Worm (Caenorhabditis elegans) whole organism, L2 larva: Measurements from ENCODE around the gene pot-1.
"Not testable (repeated sequence)": the region's sequence is repeated elsewhere in the genome, so short reads cannot be mapped to it uniquely, and the experiment has no call there.

Source experiments
- C34F6.9 ChIP-seq: fragments of 150-350 bp; optimal IDR thresholded peaks from 2 replicates; lab custom pipeline; 2014; ENCODE audit warnings: missing biosample characterization, missing genetic modification characterization
- F13H6.1 ChIP-seq: sonication (generic microtip); optimal IDR thresholded peaks from 2 replicates; lab custom pipeline; 2016; ENCODE audit warnings: missing genetic modification characterization, missing compliant biosample characterization
- ZK546.5 ChIP-seq: sonication (generic microtip); optimal IDR thresholded peaks from 2 replicates; lab custom pipeline; 2017; ENCODE audit warnings: missing biosample characterization, missing genetic modification characterization
- aly-2 ChIP-seq: fragments of 150-350 bp; optimal IDR thresholded peaks from 2 replicates; lab custom pipeline; 2014; ENCODE audit warnings: missing biosample characterization, missing genetic modification characterization
- ama-1 ChIP-seq: fragments of 150-350 bp; optimal IDR thresholded peaks from 2 replicates; lab custom pipeline; 2018; ENCODE audit warnings: inconsistent platforms
- ceh-16 ChIP-seq: fragments of 150-350 bp; optimal IDR thresholded peaks from 2 replicates; lab custom pipeline; 2014; ENCODE audit warnings: missing biosample characterization, missing genetic modification characterization
- ceh-82 ChIP-seq: fragments of 150-350 bp; optimal IDR thresholded peaks from 2 replicates; lab custom pipeline; 2014; ENCODE audit warnings: missing biosample characterization, missing genetic modification characterization
- crh-2 ChIP-seq: sonication (generic microtip); optimal IDR thresholded peaks from 2 replicates; lab custom pipeline; 2017; ENCODE audit warnings: missing biosample characterization, missing genetic modification characterization
- egl-27 ChIP-seq: sonication (generic microtip); optimal IDR thresholded peaks from 3 replicates; lab custom pipeline; 2017; ENCODE audit warnings: missing biosample characterization, missing genetic modification reagents, missing genetic modification characterization
- fos-1 ChIP-seq: fragments of 150-350 bp; optimal IDR thresholded peaks from 2 replicates; lab custom pipeline; 2014; ENCODE audit warnings: missing biosample characterization, missing genetic modification characterization
- gmeb-1 ChIP-seq: fragments of 150-350 bp; optimal IDR thresholded peaks from 2 replicates; lab custom pipeline; 2014; ENCODE audit warnings: missing biosample characterization, missing genetic modification characterization
- lin-13 ChIP-seq: fragments of 150-350 bp; optimal IDR thresholded peaks from 2 replicates; lab custom pipeline; 2014; ENCODE audit warnings: missing biosample characterization, missing genetic modification reagents, missing genetic modification characterization
- lin-39 ChIP-seq: fragments of 150-350 bp; optimal IDR thresholded peaks from 2 replicates; lab custom pipeline; 2014; ENCODE audit warnings: missing biosample characterization, missing genetic modification reagents, missing genetic modification characterization
- lsy-2 ChIP-seq, 2 experiments: fragments of 150-350 bp in 1 of 2; sonication (generic microtip) in 1 of 2; optimal IDR thresholded peaks; 2 replicates each; lab custom pipeline; 2014 to 2017; ENCODE audit warnings: missing biosample characterization in 2 of 2, missing genetic modification characterization in 2 of 2
- mab-5 ChIP-seq: fragments of 150-350 bp; optimal IDR thresholded peaks from 2 replicates; lab custom pipeline; 2014; ENCODE audit warnings: missing biosample characterization, missing genetic modification characterization
- mdl-1 ChIP-seq, 2 experiments: fragments of 150-350 bp in 1 of 2; sonication (generic microtip) in 1 of 2; optimal IDR thresholded peaks; 2 replicates each; lab custom pipeline; 2017; ENCODE audit warnings: missing biosample characterization in 2 of 2, missing genetic modification characterization in 2 of 2
- nhr-10 ChIP-seq: sonication (generic microtip); optimal IDR thresholded peaks from 2 replicates; lab custom pipeline; 2017; ENCODE audit warnings: missing biosample characterization, missing genetic modification characterization
- nhr-21 ChIP-seq: fragments of 150-350 bp; optimal IDR thresholded peaks from 2 replicates; lab custom pipeline; 2014; ENCODE audit warnings: missing biosample characterization, missing genetic modification characterization
- nhr-23 ChIP-seq: fragments of 150-350 bp; optimal IDR thresholded peaks from 2 replicates; lab custom pipeline; 2014; ENCODE audit warnings: missing biosample characterization, missing genetic modification reagents, missing genetic modification characterization
- nhr-237 ChIP-seq: fragments of 150-350 bp; optimal IDR thresholded peaks from 2 replicates; lab custom pipeline; 2014; ENCODE audit warnings: missing biosample characterization, missing genetic modification characterization
- nhr-25 ChIP-seq: fragments of 150-350 bp; sonication (generic microtip); optimal IDR thresholded peaks from 3 replicates; lab custom pipeline; 2014; ENCODE audit warnings: missing biosample characterization, missing genetic modification characterization
- nhr-6 ChIP-seq: fragments of 150-350 bp; optimal IDR thresholded peaks from 2 replicates; lab custom pipeline; 2014; ENCODE audit warnings: missing biosample characterization, missing genetic modification characterization
- nhr-77 ChIP-seq: fragments of 150-350 bp; optimal IDR thresholded peaks from 2 replicates; lab custom pipeline; 2014; ENCODE audit warnings: missing biosample characterization, missing genetic modification characterization
- sem-4 ChIP-seq: fragments of 150-350 bp; optimal IDR thresholded peaks from 2 replicates; lab custom pipeline; 2014; ENCODE audit warnings: missing biosample characterization, missing genetic modification reagents, missing genetic modification characterization
- skn-1 ChIP-seq: sonication (generic microtip); optimal IDR thresholded peaks from 2 replicates; lab custom pipeline; 2017; ENCODE audit warnings: missing biosample characterization, missing genetic modification characterization
- sma-3 ChIP-seq: sonication (generic microtip); optimal IDR thresholded peaks from 2 replicates; lab custom pipeline; 2016; ENCODE audit warnings: missing genetic modification reagents, missing genetic modification characterization, missing compliant biosample characterization
- sma-9 ChIP-seq, 2 experiments: fragments of 150-350 bp in 1 of 2; sonication (generic microtip) in 1 of 2; optimal IDR thresholded peaks; 2 replicates each; lab custom pipeline; 2014 to 2016; ENCODE audit warnings: missing genetic modification characterization in 2 of 2, mild to moderate bottlenecking in 1 of 2, missing biosample characterization in 1 of 2, missing compliant biosample characterization in 1 of 2, missing genetic modification reagents in 1 of 2, moderate library complexity in 1 of 2
- snpc-4 ChIP-seq: fragments of 150-350 bp; optimal IDR thresholded peaks from 2 replicates; lab custom pipeline; 2014; ENCODE audit warnings: missing biosample characterization, missing genetic modification characterization
- unc-39 ChIP-seq: fragments of 150-350 bp; optimal IDR thresholded peaks from 2 replicates; lab custom pipeline; 2014; ENCODE audit warnings: missing biosample characterization, missing genetic modification characterization
- ztf-1 ChIP-seq: fragments of 200-800 bp; sonication (Bioruptor generic); conservative IDR thresholded peaks from 2 replicates; pipeline ENCODE4 v1.3.6; 2022; ENCODE audit warnings: missing genetic modification characterization, missing compliant biosample characterization
- ztf-4 ChIP-seq: fragments of 150-350 bp; optimal IDR thresholded peaks from 2 replicates; lab custom pipeline; 2014; ENCODE audit warnings: missing biosample characterization, missing genetic modification characterization

pot-1 gene

ce11 chrIII:7141285-7141715, 7.8 kb upstream of the pot-1 start (continued):
- peak; percentile 38 for TF ChIP-seq nhr-10 (tag; lab: Kevin White, UChicago)
- no peak for TF ChIP-seq ZK546.5
- peak; percentile 39 for TF ChIP-seq F13H6.1 (tag; lab: Kevin White, UChicago)
- no peak for TF ChIP-seq lin-13 (GFP tag; lab: Kevin White, UChicago)
- TF ChIP-seq nhr-23 (tag; lab: Kevin White, UChicago) = no peak
- TF ChIP-seq mab-5 (tag; lab: Kevin White, UChicago) = no peak
- TF ChIP-seq sma-9 (GFP tag; optimal IDR thresholded peaks at IDR 0.05; lab: Kevin White, UChicago) = peak; percentile 77
- TF ChIP-seq sma-9 (tag; optimal IDR thresholded peaks at IDR 0.05; lab: Kevin White, UChicago) = no peak
- no peak for TF ChIP-seq unc-39 (tag; lab: Kevin White, UChicago)
- peak; percentile 72 for TF ChIP-seq gmeb-1 (tag; lab: Kevin White, UChicago)

- TF ChIP-seq ztf-4 (no peak), lin-13 (GFP tag; lab: Kevin White, UChicago) (peak; percentile 17), ceh-16 (tag; lab: Kevin White, UChicago) (peak; percentile 17), lin-39 (tag; lab: Kevin White, UChicago) (no peak), nhr-21 (tag; lab: Kevin White, UChicago) (peak; percentile 29), nhr-25 (tag; lab: Kevin White, UChicago) (no peak), F13H6.1 (tag; lab: Kevin White, UChicago) (peak; percentile 12), ztf-1 (GFP tag; lab: Robert Waterston, UW) (no peak), crh-2 (tag; lab: Kevin White, UChicago) (peak; percentile 30), mdl-1 (tag; optimal IDR thresholded peaks at IDR 0.05; lab: Kevin White, UChicago) (no peak), unc-39 (tag; lab: Kevin White, UChicago) (no peak), lsy-2 (tag; optimal IDR thresholded peaks at IDR 0.05; lab: Kevin White, UChicago) (peak in 1 of 2 experiments; percentile 53), sem-4 (tag; lab: Kevin White, UChicago) (no peak), nhr-237 (tag; lab: Kevin White, UChicago) (no peak), sma-3 (GFP tag; lab: Kevin White, UChicago) (peak; percentile 73), nhr-23 (tag; lab: Kevin White, UChicago) (no peak), sma-9 (GFP tag; optimal IDR thresholded peaks at IDR 0.05; lab: Kevin White, UChicago) (peak; percentile 35), sma-9 (tag; optimal IDR thresholded peaks at IDR 0.05; lab: Kevin White, UChicago) (no peak), fos-1 (tag; lab: Kevin White, UChicago) (peak; percentile 2), ama-1 (lab: Kevin White, UChicago) (peak; percentile 78), snpc-4 (tag; lab: Kevin White, UChicago) (peak; percentile 96), gmeb-1 (tag; lab: Kevin White, UChicago) (peak; percentile 21)
Observed at ce11 chrIII:7140228-7140710, 6.8 kb upstream of the pot-1 start.

DNA sequence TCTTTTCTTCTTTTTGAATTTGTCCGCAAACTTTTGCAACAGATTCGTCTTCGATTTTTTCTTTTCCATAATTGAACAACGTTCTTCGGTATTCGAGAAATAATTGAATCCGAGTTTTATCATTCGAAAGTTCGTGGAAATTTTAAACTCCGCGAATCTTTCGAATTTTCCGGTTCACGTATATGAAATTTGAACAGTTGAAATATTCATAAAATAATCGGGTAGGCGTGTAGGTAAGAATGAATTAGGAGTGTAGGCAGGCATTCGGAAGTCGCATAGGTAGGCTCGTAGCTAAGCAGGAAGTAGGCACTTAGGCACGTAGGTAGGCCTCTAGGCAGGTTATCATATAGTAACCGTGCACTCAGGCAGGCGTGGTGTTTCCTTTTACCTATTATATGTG, 4.7 kb upstream of the pot-1 start, which contains the start of gene B0280.11:
B0280.11 (minus strand) TSS at position 101 of the 400 bp plus-strand sequence.
- TF ChIP-seq egl-27 (tag; lab: Kevin White, UChicago) (no peak), nhr-77 (tag; lab: Kevin White, UChicago) (no peak), lin-39 (tag; lab: Kevin White, UChicago) (no peak), lin-13 (GFP tag; lab: Kevin White, UChicago) (no peak), ceh-82 (no peak), sma-3 (GFP tag; lab: Kevin White, UChicago) (no peak)

DNA sequence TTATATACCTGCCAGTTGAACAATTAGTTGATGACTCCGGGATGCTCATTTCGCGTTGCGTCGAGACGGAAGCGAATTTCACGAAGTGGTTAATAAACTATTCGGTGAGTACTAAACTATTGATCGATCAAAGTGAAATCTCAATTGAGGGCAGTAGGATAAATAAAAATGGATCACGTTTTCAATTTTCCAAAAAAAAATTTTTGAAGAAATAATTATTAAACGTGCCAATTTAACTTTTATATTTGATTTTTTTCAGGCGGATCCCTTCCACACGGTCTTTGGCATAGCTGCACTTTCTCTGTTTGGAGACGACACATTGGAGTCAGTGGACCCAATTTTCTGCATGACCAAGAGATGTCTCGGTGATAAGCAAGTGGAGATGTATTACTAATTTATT, 2.5 kb upstream of the pot-1 start, which contains the start of gene B0280.17:
B0280.17 (minus strand) TSS at position 101 of the 400 bp plus-strand sequence.
- no peak for TF ChIP-seq lin-39 (tag; lab: Kevin White, UChicago)
- TF ChIP-seq ceh-16 (tag; lab: Kevin White, UChicago) = no peak
- TF ChIP-seq lsy-2 (tag; optimal IDR thresholded peaks at IDR 0.05; lab: Kevin White, UChicago) = no peak
- TF ChIP-seq skn-1 (tag; lab: Kevin White, UChicago) = no peak
- no peak for TF ChIP-seq fos-1 (tag; lab: Kevin White, UChicago)
- TF ChIP-seq nhr-6 (tag; lab: Kevin White, UChicago) = no peak
- no peak for TF ChIP-seq C34F6.9 (tag; lab: Kevin White, UChicago)

- TF ChIP-seq nhr-23 (tag; lab: Kevin White, UChicago); aly-2 (tag; lab: Kevin White, UChicago); ama-1 (lab: Kevin White, UChicago): not testable (repeated sequence)
Observed at ce11 chrIII:7128601-7129000, 4.9 kb downstream of the pot-1 start, which contains the start of gene viro-2. Gene viro-2 (plus strand): TSS chrIII:7128901.
